Fruit fly (Drosophila melanogaster) whole organism, embryonic: ENCODE measurements around the gene CG12783.
A peak's percentile ranks its signal among the peaks of the same experiment; 100 is the strongest.

Experiments used
- Adf1 ChIP-seq: fragments of 200-800 bp; sonication (Bioruptor generic); IDR thresholded peaks from 2 replicates; pipeline ENCODE4 v1.3.6; 2022; ENCODE audit warnings: missing biosample characterization, missing genetic modification characterization
- BEAF-32 ChIP-seq: fragments of 200-800 bp; sonication (Bioruptor generic); optimal IDR thresholded peaks from 3 replicates; lab custom pipeline; 2017; ENCODE audit warnings: missing biosample characterization, missing genetic modification characterization, mild to moderate bottlenecking, moderate library complexity, missing genetic modification reagents
- Bteb2 ChIP-seq: fragments of 200-800 bp; sonication (Bioruptor generic); optimal IDR thresholded peaks from 2 replicates; lab custom pipeline; 2016; ENCODE audit warnings: missing biosample characterization, missing genetic modification characterization
- CG10274 ChIP-seq: fragments of 200-800 bp; sonication (Bioruptor generic); optimal IDR thresholded peaks from 3 replicates; lab custom pipeline; 2017; ENCODE audit warnings: missing biosample characterization, mild to moderate bottlenecking, missing genetic modification characterization
- CG10431 ChIP-seq: fragments of 200-800 bp; sonication (Bioruptor generic); optimal IDR thresholded peaks from 3 replicates; lab custom pipeline; 2018; ENCODE audit warnings: missing biosample characterization, mild to moderate bottlenecking, missing genetic modification characterization
- CG11560 ChIP-seq: fragments of 200-800 bp; sonication (Bioruptor generic); IDR thresholded peaks from 3 replicates; pipeline ENCODE4 v1.3.6; 2022; ENCODE audit warnings: missing biosample characterization, missing genetic modification characterization
- CG11695 ChIP-seq: fragments of 200-800 bp; sonication (Bioruptor generic); IDR thresholded peaks from 3 replicates; pipeline ENCODE4 v1.3.6; 2022; ENCODE audit warnings: missing biosample characterization, missing genetic modification characterization
- CG12299 ChIP-seq: fragments of 200-800 bp; sonication (Bioruptor generic); optimal IDR thresholded peaks from 2 replicates; lab custom pipeline; 2018; ENCODE audit warnings: missing biosample characterization, mild to moderate bottlenecking, missing genetic modification characterization
- CG12391 ChIP-seq: fragments of 200-800 bp; sonication (Bioruptor generic); optimal IDR thresholded peaks from 3 replicates; lab custom pipeline; 2018; ENCODE audit warnings: missing biosample characterization, mild to moderate bottlenecking, missing genetic modification characterization, moderate library complexity
- CG13296 ChIP-seq: fragments of 200-800 bp; sonication (Bioruptor generic); optimal IDR thresholded peaks from 3 replicates; lab custom pipeline; 2018; ENCODE audit warnings: missing biosample characterization, mild to moderate bottlenecking, missing genetic modification characterization
- CG14860 ChIP-seq: fragments of 200-800 bp; sonication (Bioruptor generic); IDR thresholded peaks from 3 replicates; pipeline ENCODE4 v1.3.6; 2022; ENCODE audit warnings: missing biosample characterization, missing genetic modification characterization; ENCODE audit not compliant: partially characterized antibody
- CG15514 ChIP-seq: fragments of 200-800 bp; sonication (Bioruptor generic); optimal IDR thresholded peaks from 3 replicates; lab custom pipeline; 2017; ENCODE audit warnings: missing biosample characterization, missing genetic modification characterization, mild to moderate bottlenecking, moderate library complexity, missing genetic modification reagents
- CG17328 ChIP-seq: fragments of 200-800 bp; sonication (Bioruptor generic); IDR thresholded peaks from 2 replicates; pipeline ENCODE4 v1.3.6; 2022; ENCODE audit warnings: missing biosample characterization, missing genetic modification characterization
- CG17568 ChIP-seq: fragments of 200-800 bp; sonication (Bioruptor generic); optimal IDR thresholded peaks from 2 replicates; lab custom pipeline; 2018; ENCODE audit warnings: missing biosample characterization, mild to moderate bottlenecking, missing genetic modification characterization, moderate library complexity
- CG18011 ChIP-seq: fragments of 200-800 bp; sonication (Bioruptor generic); optimal IDR thresholded peaks from 2 replicates; lab custom pipeline; 2017; ENCODE audit warnings: missing biosample characterization, missing genetic modification characterization, mild to moderate bottlenecking, moderate library complexity, missing genotype
- CG1832 ChIP-seq: fragments of 200-800 bp; sonication (Bioruptor generic); optimal IDR thresholded peaks from 2 replicates; lab custom pipeline; 2017; ENCODE audit warnings: missing biosample characterization, mild to moderate bottlenecking, missing genetic modification characterization, inconsistent platforms
- CG2129 ChIP-seq: fragments of 200-800 bp; sonication (Bioruptor generic); IDR thresholded peaks from 2 replicates; pipeline ENCODE4 v1.3.6; 2022; ENCODE audit warnings: missing biosample characterization, missing genetic modification characterization; ENCODE audit not compliant: partially characterized antibody
- CG2199 ChIP-seq: fragments of 200-800 bp; sonication (Bioruptor generic); IDR thresholded peaks from 3 replicates; pipeline ENCODE4 v1.3.6; 2022; ENCODE audit warnings: missing biosample characterization, missing genetic modification characterization
- CG2202 ChIP-seq: fragments of 200-800 bp; sonication (Bioruptor generic); optimal IDR thresholded peaks from 2 replicates; lab custom pipeline; 2018; ENCODE audit warnings: missing biosample characterization, mild to moderate bottlenecking, missing genetic modification characterization
- CG30403 ChIP-seq: fragments of 200-800 bp; sonication (Bioruptor generic); optimal IDR thresholded peaks from 3 replicates; lab custom pipeline; 2016; ENCODE audit warnings: missing biosample characterization, missing genetic modification characterization
- CG31365 ChIP-seq: fragments of 200-800 bp; sonication (Bioruptor generic); optimal IDR thresholded peaks from 2 replicates; lab custom pipeline; 2018; ENCODE audit warnings: missing biosample characterization, mild to moderate bottlenecking, missing genetic modification characterization
- CG31388 ChIP-seq: fragments of 200-800 bp; sonication (Bioruptor generic); optimal IDR thresholded peaks from 2 replicates; lab custom pipeline; 2016; ENCODE audit warnings: missing biosample characterization, missing genetic modification characterization
- CG4404 ChIP-seq: fragments of 200-800 bp; sonication (Bioruptor generic); IDR thresholded peaks from 2 replicates; pipeline ENCODE4 v1.3.6; 2022; ENCODE audit warnings: missing biosample characterization, missing genetic modification characterization
- CG5180 ChIP-seq: fragments of 200-800 bp; sonication (Bioruptor generic); optimal IDR thresholded peaks from 3 replicates; lab custom pipeline; 2017; ENCODE audit warnings: missing biosample characterization, missing genetic modification characterization, mild to moderate bottlenecking, moderate library complexity, missing genetic modification reagents
- CG8281 ChIP-seq: fragments of 200-800 bp; sonication (Bioruptor generic); optimal IDR thresholded peaks from 2 replicates; lab custom pipeline; 2018; ENCODE audit warnings: missing biosample characterization, mild to moderate bottlenecking, missing genetic modification characterization, moderate library complexity
- CG9437 ChIP-seq: fragments of 200-800 bp; sonication (Bioruptor generic); optimal IDR thresholded peaks from 2 replicates; lab custom pipeline; 2018; ENCODE audit warnings: missing biosample characterization, mild to moderate bottlenecking, missing genetic modification characterization
- CG9609 ChIP-seq: fragments of 200-800 bp; sonication (Bioruptor generic); optimal IDR thresholded peaks from 3 replicates; lab custom pipeline; 2016; ENCODE audit warnings: missing biosample characterization, missing genetic modification characterization
- CG9797 ChIP-seq: fragments of 200-800 bp; sonication (Bioruptor generic); optimal IDR thresholded peaks from 3 replicates; lab custom pipeline; 2018; ENCODE audit warnings: missing biosample characterization, mild to moderate bottlenecking, missing genetic modification characterization
- CG9932 ChIP-seq: fragments of 200-800 bp; sonication (Bioruptor generic); IDR thresholded peaks from 2 replicates; pipeline ENCODE4 v1.3.6; 2022; ENCODE audit warnings: missing biosample characterization, missing genetic modification characterization
- CTCF ChIP-seq: fragments of 200-800 bp; sonication (Bioruptor generic); optimal IDR thresholded peaks from 2 replicates; lab custom pipeline; 2017; ENCODE audit warnings: missing biosample characterization, mild to moderate bottlenecking, missing genetic modification characterization, moderate library complexity
- CkIIα-i1 ChIP-seq: fragments of 200-800 bp; sonication (Bioruptor generic); IDR thresholded peaks from 2 replicates; pipeline ENCODE4 v1.3.6; 2022; ENCODE audit warnings: missing biosample characterization, missing genetic modification characterization
- Dad ChIP-seq: fragments of 200-800 bp; sonication (Bioruptor generic); optimal IDR thresholded peaks from 3 replicates; lab custom pipeline; 2016; ENCODE audit warnings: missing biosample characterization, missing genetic modification characterization
- Gug ChIP-seq: fragments of 200-800 bp; sonication (Bioruptor generic); IDR thresholded peaks from 4 replicates; pipeline ENCODE4 v1.3.6; 2022; ENCODE audit warnings: missing biosample characterization, missing genetic modification characterization
- Hsf ChIP-seq: fragments of 200-800 bp; sonication (Bioruptor generic); optimal IDR thresholded peaks from 3 replicates; lab custom pipeline; 2016; ENCODE audit warnings: missing biosample characterization, missing genetic modification characterization
- Meics ChIP-seq: fragments of 200-800 bp; sonication (Bioruptor generic); optimal IDR thresholded peaks from 2 replicates; lab custom pipeline; 2017; ENCODE audit warnings: missing biosample characterization, mild to moderate bottlenecking, missing genetic modification characterization
- Mes4 ChIP-seq: fragments of 200-800 bp; sonication (Bioruptor generic); optimal IDR thresholded peaks from 2 replicates; lab custom pipeline; 2016; ENCODE audit warnings: missing biosample characterization, missing genetic modification characterization
- Oli ChIP-seq: fragments of 200-800 bp; sonication (Bioruptor generic); optimal IDR thresholded peaks from 2 replicates; lab custom pipeline; 2018; ENCODE audit warnings: missing biosample characterization, mild to moderate bottlenecking, missing genetic modification characterization, moderate library complexity
- ase ChIP-seq: fragments of 200-800 bp; sonication (Bioruptor generic); IDR thresholded peaks from 3 replicates; pipeline ENCODE4 v1.3.6; 2022; ENCODE audit warnings: missing biosample characterization, missing genetic modification characterization
- bigmax ChIP-seq: fragments of 200-800 bp; sonication (Bioruptor generic); optimal IDR thresholded peaks from 2 replicates; lab custom pipeline; 2018; ENCODE audit warnings: missing biosample characterization, mild to moderate bottlenecking, missing genetic modification characterization
- cato ChIP-seq: fragments of 200-800 bp; sonication (Bioruptor generic); optimal IDR thresholded peaks from 2 replicates; lab custom pipeline; 2016; ENCODE audit warnings: missing biosample characterization, missing genetic modification characterization, borderline replicate concordance
- cg ChIP-seq: fragments of 200-800 bp; sonication (Bioruptor generic); optimal IDR thresholded peaks from 3 replicates; lab custom pipeline; 2019; ENCODE audit warnings: missing biosample characterization, mild to moderate bottlenecking, missing genetic modification characterization, moderate library complexity
- ftz-f1 ChIP-seq: fragments of 200-800 bp; sonication (Bioruptor generic); optimal IDR thresholded peaks from 2 replicates; lab custom pipeline; 2016; ENCODE audit warnings: missing biosample characterization, missing genetic modification characterization
- gcm ChIP-seq: fragments of 200-800 bp; sonication (Bioruptor generic); optimal IDR thresholded peaks from 2 replicates; lab custom pipeline; 2019; ENCODE audit warnings: missing biosample characterization, mild to moderate bottlenecking, missing genetic modification characterization, moderate library complexity
- otp ChIP-seq: fragments of 200-800 bp; sonication (Bioruptor generic); IDR thresholded peaks from 3 replicates; pipeline ENCODE4, ENCODE4 v1.3.6; 2022; ENCODE audit warnings: missing biosample characterization, missing genetic modification characterization
- pho ChIP-seq: fragments of 200-800 bp; sonication (Bioruptor generic); optimal IDR thresholded peaks from 2 replicates; lab custom pipeline; 2016; ENCODE audit warnings: missing biosample characterization, missing genetic modification characterization
- pum ChIP-seq: fragments of 200-800 bp; sonication (Bioruptor generic); optimal IDR thresholded peaks from 2 replicates; lab custom pipeline; 2016; ENCODE audit warnings: missing biosample characterization, missing genetic modification characterization
- sd ChIP-seq: fragments of 200-800 bp; sonication (Bioruptor generic); optimal IDR thresholded peaks from 3 replicates; lab custom pipeline; 2018; ENCODE audit warnings: missing biosample characterization, mild to moderate bottlenecking, missing genetic modification characterization, moderate library complexity
- sisA ChIP-seq: fragments of 200-800 bp; sonication (Bioruptor generic); IDR thresholded peaks from 2 replicates; pipeline ENCODE4 v1.3.6; 2022; ENCODE audit warnings: missing biosample characterization, missing genetic modification characterization
- ttk ChIP-seq: fragments of 200-800 bp; sonication (Bioruptor generic); IDR thresholded peaks from 2 replicates; pipeline ENCODE4 v2.1.2; 2022; ENCODE audit warnings: missing biosample characterization, missing genetic modification characterization
- usp ChIP-seq: fragments of >200 bp; optimal IDR thresholded peaks from 2 replicates; lab custom pipeline; 2017; ENCODE audit warnings: missing biosample characterization, missing genetic modification characterization

The CG12783 gene

DNA sequence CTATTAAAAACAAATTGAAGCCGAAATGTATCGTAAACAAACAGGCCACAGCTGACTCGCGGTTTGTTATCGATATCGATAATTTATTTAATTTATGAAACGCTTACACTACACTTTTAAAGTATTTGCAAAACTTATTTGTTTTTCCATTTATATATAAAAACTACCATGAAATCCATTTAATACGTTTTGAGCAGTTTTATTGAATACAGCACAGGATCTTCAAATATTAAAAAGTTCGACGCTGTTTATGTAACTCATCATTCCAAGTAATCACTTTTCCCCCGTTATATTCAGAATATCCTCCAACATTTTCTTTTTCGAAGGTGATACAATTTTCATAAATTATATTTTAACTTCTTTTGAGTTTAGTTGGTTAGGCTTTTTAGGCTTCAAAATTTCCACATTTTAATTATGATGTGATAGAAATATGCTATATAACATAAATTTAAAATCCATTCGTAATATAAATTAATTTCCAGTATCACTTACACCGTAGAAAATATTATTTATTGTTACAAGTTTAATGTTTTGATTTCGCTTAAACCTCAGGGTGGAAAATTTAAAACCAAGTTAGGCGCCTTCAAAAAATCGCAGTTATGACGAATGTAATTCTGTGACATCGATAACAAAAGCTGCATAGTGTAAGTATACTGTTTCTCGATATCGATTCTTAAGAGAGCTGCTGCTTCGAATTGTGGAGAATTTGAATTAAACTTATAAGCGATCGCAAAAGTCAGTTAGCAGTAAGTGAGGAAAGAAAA lies 33.9 kb upstream of the CG12783 start, which contains the start of the genes CG10324 and CCT3 (continued):
- TF ChIP-seq CG4404 (GFP tag; lab: Robert Waterston, UW) = 0 out of 2 replicates have a peak, but pooled peaks have one; percentile 17
- no peak for TF ChIP-seq CG9797 (GFP tag; lab: Kevin White, UChicago)
- TF ChIP-seq ase (GFP tag; lab: Robert Waterston, UW) = peak; percentile 34; the same call in 1 of the 3 replicates
- peak; percentile 24 for TF ChIP-seq gcm (GFP tag; lab: Kevin White, UChicago)
- no peak for TF ChIP-seq CkIIα-i1 (GFP tag; lab: Robert Waterston, UW)
- no peak for TF ChIP-seq CG31388 (GFP tag; lab: Kevin White, UChicago)
- TF ChIP-seq Gug (GFP tag; lab: Robert Waterston, UW) = no peak
- no peak for TF ChIP-seq CG8281 (tag; lab: Kevin White, UChicago)
- TF ChIP-seq cg (GFP tag; lab: Kevin White, UChicago) = no peak
- TF ChIP-seq Dad = no peak
- TF ChIP-seq Hsf (GFP tag; lab: Kevin White, UChicago) = peak; percentile 66
- peak; percentile 4 for TF ChIP-seq Oli (tag; lab: Kevin White, UChicago)
- TF ChIP-seq CG13296 = peak; percentile 75
- TF ChIP-seq pho (GFP tag; lab: Kevin White, UChicago) = peak; percentile 50
- no peak for TF ChIP-seq CG17568
- no peak for TF ChIP-seq CTCF (GFP tag; lab: Kevin White, UChicago)
- TF ChIP-seq BEAF-32 (GFP tag; lab: Kevin White, UChicago) = peak; percentile 77
- TF ChIP-seq Mes4 (GFP tag; lab: Kevin White, UChicago) = no peak
- TF ChIP-seq CG12299 (tag; lab: Kevin White, UChicago) = peak; percentile 52
- TF ChIP-seq Meics (GFP tag; lab: Kevin White, UChicago) = peak; percentile 79
- no peak for TF ChIP-seq CG10431 (GFP tag; lab: Kevin White, UChicago)
- peak; percentile 61 for TF ChIP-seq CG9932 (GFP tag; lab: Robert Waterston, UW)
- TF ChIP-seq CG5180 (GFP tag; lab: Kevin White, UChicago) = no peak
- peak; percentile 44 for TF ChIP-seq cato
- no peak for TF ChIP-seq CG11560 (tag; lab: Robert Waterston, UW)
- no peak for TF ChIP-seq ftz-f1 (GFP tag; lab: Kevin White, UChicago)
- TF ChIP-seq Adf1 (GFP tag; lab: Robert Waterston, UW) = no peak
- peak; percentile 23 for TF ChIP-seq CG18011
- TF ChIP-seq sd (tag; lab: Kevin White, UChicago) = no peak
- TF ChIP-seq usp = no peak
- no peak for TF ChIP-seq CG31365
- TF ChIP-seq CG11695 = peak; percentile 59; the same call in 2 of the 3 replicates
- peak; percentile 55 for TF ChIP-seq ttk
- no peak for TF ChIP-seq bigmax (GFP tag; lab: Kevin White, UChicago)
- no peak for TF ChIP-seq CG10274 (GFP tag; lab: Kevin White, UChicago)
- TF ChIP-seq CG2129 (GFP tag; lab: Robert Waterston, UW) = no peak
- TF ChIP-seq CG9609 (GFP tag; lab: Kevin White, UChicago) = peak; percentile 44
- peak; percentile 40; the same call in 1 of the 2 replicates for TF ChIP-seq CG17328
- no peak for TF ChIP-seq CG2199 (GFP tag; lab: Robert Waterston, UW)
- peak; percentile 36 for TF ChIP-seq pum (GFP tag; lab: Kevin White, UChicago)
- peak; percentile 75 for TF ChIP-seq CG12391 (tag; lab: Kevin White, UChicago)
- peak; percentile 45 for TF ChIP-seq Bteb2
- TF ChIP-seq sisA (GFP tag; lab: Robert Waterston, UW) = peak; percentile 49
- peak; percentile 47 for TF ChIP-seq CG9437 (GFP tag; lab: Kevin White, UChicago)
- TF ChIP-seq CG30403 (GFP tag; lab: Kevin White, UChicago) = peak; percentile 80
- TF ChIP-seq CG2202 = peak; percentile 15
- no peak for TF ChIP-seq CG1832 (GFP tag; lab: Kevin White, UChicago)
- TF ChIP-seq CG14860 = peak; percentile 68
- no peak for TF ChIP-seq otp
- TF ChIP-seq CG15514 (GFP tag; lab: Kevin White, UChicago) = peak; percentile 35
